Fruit fly (Drosophila melanogaster) whole organism, prepupa: Measurements from ENCODE around the gene CG14445.

Source experiments
- CG4318 ChIP-seq: fragments of 200-800 bp; sonication (Bioruptor generic); optimal IDR thresholded peaks from 3 replicates; lab custom pipeline; 2017; ENCODE audit warnings: missing biosample characterization, mild to moderate bottlenecking, missing genetic modification characterization
- CG6792 ChIP-seq: fragments of 200-800 bp; sonication (Bioruptor generic); optimal IDR thresholded peaks from 3 replicates; lab custom pipeline; 2016; ENCODE audit warnings: missing biosample characterization, missing genetic modification characterization
- CG9139 ChIP-seq: fragments of 200-800 bp; sonication (Bioruptor generic); optimal IDR thresholded peaks from 3 replicates; lab custom pipeline; 2017; ENCODE audit warnings: missing biosample characterization, mild to moderate bottlenecking, missing genetic modification characterization
- Eip93F ChIP-seq: fragments of 200-800 bp; sonication (Bioruptor generic); optimal IDR thresholded peaks from 2 replicates; lab custom pipeline; 2016; ENCODE audit warnings: missing biosample characterization, mild to moderate bottlenecking, missing genetic modification characterization
- Ets21C ChIP-seq: fragments of 200-800 bp; sonication (Bioruptor generic); optimal IDR thresholded peaks from 3 replicates; lab custom pipeline; 2016; ENCODE audit warnings: missing biosample characterization, missing genetic modification characterization
- Lpt ChIP-seq: fragments of 200-800 bp; sonication (Bioruptor generic); optimal IDR thresholded peaks from 3 replicates; lab custom pipeline; 2016; ENCODE audit warnings: missing biosample characterization, missing genetic modification characterization
- OdsH ChIP-seq: fragments of 200-800 bp; sonication (Bioruptor generic); optimal IDR thresholded peaks from 3 replicates; lab custom pipeline; 2016; ENCODE audit warnings: missing biosample characterization, missing genetic modification characterization
- Sox102F ChIP-seq: fragments of 200-800 bp; sonication (Bioruptor generic); optimal IDR thresholded peaks from 2 replicates; lab custom pipeline; 2016; ENCODE audit warnings: missing biosample characterization, mild to moderate bottlenecking, missing genetic modification characterization
- lz ChIP-seq: fragments of 200-800 bp; sonication (Bioruptor generic); optimal IDR thresholded peaks from 3 replicates; lab custom pipeline; 2016; ENCODE audit warnings: missing biosample characterization, missing genetic modification characterization
- net ChIP-seq: fragments of 200-800 bp; sonication (Bioruptor generic); optimal IDR thresholded peaks from 3 replicates; lab custom pipeline; 2016; ENCODE audit warnings: missing biosample characterization, missing genetic modification characterization

DNA sequence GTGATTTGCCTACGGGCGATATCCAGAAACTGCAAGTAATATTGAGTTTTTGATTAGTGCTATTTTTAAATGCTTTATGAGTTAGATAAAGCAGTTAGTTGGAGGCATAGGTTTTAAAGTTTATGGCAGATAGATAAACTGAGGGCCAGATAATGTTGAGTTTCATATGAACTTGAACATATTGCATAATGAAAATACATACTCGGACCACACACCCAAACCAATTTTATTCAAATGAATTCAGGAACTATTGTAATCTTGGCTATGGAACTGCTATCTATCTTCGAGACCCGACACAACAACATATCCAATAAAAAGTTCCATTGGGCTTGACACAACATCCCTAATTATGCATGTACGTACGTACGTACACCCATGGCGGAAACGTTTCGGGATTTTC lies 22.6 kb downstream of the CG14445 start:
- TF ChIP-seq Eip93F (GFP tag; lab: Kevin White, UChicago) = no peak
- no peak for TF ChIP-seq Sox102F (GFP tag; lab: Kevin White, UChicago)
- TF ChIP-seq net (GFP tag; lab: Kevin White, UChicago) = no peak
- no peak for TF ChIP-seq CG4318 (GFP tag; lab: Kevin White, UChicago)
- no peak for TF ChIP-seq CG9139 (GFP tag; lab: Kevin White, UChicago)
- TF ChIP-seq OdsH = no peak
- no peak for TF ChIP-seq Lpt (GFP tag; lab: Kevin White, UChicago)
- TF ChIP-seq CG6792 = no peak
- TF ChIP-seq Ets21C = no peak
- TF ChIP-seq lz (GFP tag; lab: Kevin White, UChicago) = no peak
